Fruit fly (Drosophila melanogaster) whole organism, embryonic: Measurements from ENCODE around the gene Tbc1d22.
A peak's percentile ranks its signal among the peaks of the same experiment; 100 is the strongest.

Experiments used
- B-H2 ChIP-seq: fragments of 200-800 bp; sonication (Bioruptor generic); optimal IDR thresholded peaks from 2 replicates; lab custom pipeline; 2018; ENCODE audit warnings: missing biosample characterization, mild to moderate bottlenecking, missing genetic modification characterization
- Bgb ChIP-seq: fragments of 200-800 bp; sonication (Bioruptor generic); IDR thresholded peaks from 2 replicates; pipeline ENCODE4 v1.3.6; 2022; ENCODE audit warnings: missing biosample characterization, missing genetic modification characterization; ENCODE audit not compliant: partially characterized antibody
- Blimp-1 ChIP-seq: fragments of 200-800 bp; sonication (Bioruptor generic); optimal IDR thresholded peaks from 3 replicates; lab custom pipeline; 2018; ENCODE audit warnings: missing biosample characterization, missing genetic modification characterization, mild to moderate bottlenecking, moderate library complexity, missing genetic modification reagents
- CG10209 ChIP-seq: fragments of 200-800 bp; sonication (Bioruptor generic); optimal IDR thresholded peaks from 3 replicates; lab custom pipeline; 2017; ENCODE audit warnings: missing biosample characterization, mild to moderate bottlenecking, missing genetic modification characterization, missing genetic modification reagents
- CG10366 ChIP-seq: fragments of 200-800 bp; sonication (Bioruptor generic); IDR thresholded peaks from 2 replicates; pipeline ENCODE4 v1.3.6; 2022; ENCODE audit warnings: missing biosample characterization, missing genetic modification characterization
- CG10462 ChIP-seq: fragments of 200-800 bp; sonication (Bioruptor generic); optimal IDR thresholded peaks from 2 replicates; lab custom pipeline; 2016; ENCODE audit warnings: missing biosample characterization, missing genetic modification characterization
- CG10654 ChIP-seq: fragments of 200-800 bp; sonication (Bioruptor generic); optimal IDR thresholded peaks from 2 replicates; lab custom pipeline; 2016; ENCODE audit warnings: missing biosample characterization, missing genetic modification characterization
- CG11085 ChIP-seq: fragments of 200-800 bp; sonication (Bioruptor generic); IDR thresholded peaks from 2 replicates; pipeline ENCODE4 v1.3.6; 2022; ENCODE audit warnings: missing biosample characterization, missing genetic modification characterization
- CG11504 ChIP-seq: fragments of 200-800 bp; sonication (Bioruptor generic); optimal IDR thresholded peaks from 3 replicates; lab custom pipeline; 2019; ENCODE audit warnings: missing biosample characterization, mild to moderate bottlenecking, missing genetic modification characterization, moderate library complexity
- CG12299 ChIP-seq: fragments of 200-800 bp; sonication (Bioruptor generic); optimal IDR thresholded peaks from 2 replicates; lab custom pipeline; 2018; ENCODE audit warnings: missing biosample characterization, mild to moderate bottlenecking, missing genetic modification characterization
- CG13287 ChIP-seq: fragments of 200-800 bp; sonication (Bioruptor generic); IDR thresholded peaks from 2 replicates; pipeline ENCODE4 v1.3.6; 2022; ENCODE audit warnings: missing biosample characterization, missing genetic modification characterization; ENCODE audit not compliant: partially characterized antibody
- CG1529 ChIP-seq: fragments of 200-800 bp; sonication (Bioruptor generic); optimal IDR thresholded peaks from 3 replicates; lab custom pipeline; 2018; ENCODE audit warnings: missing biosample characterization, missing genetic modification characterization
- CG1603 ChIP-seq: fragments of 200-800 bp; sonication (Bioruptor generic); optimal IDR thresholded peaks from 2 replicates; lab custom pipeline; 2019; ENCODE audit warnings: missing biosample characterization, mild to moderate bottlenecking, missing genetic modification characterization, moderate library complexity
- CG17359 ChIP-seq: fragments of 200-800 bp; sonication (Bioruptor generic); optimal IDR thresholded peaks from 3 replicates; lab custom pipeline; 2018; ENCODE audit warnings: missing biosample characterization, mild to moderate bottlenecking, missing genetic modification characterization, moderate library complexity
- CG17829 ChIP-seq: fragments of 200-800 bp; optimal IDR thresholded peaks from 2 replicates; lab custom pipeline; 2019; ENCODE audit warnings: missing biosample characterization, mild to moderate bottlenecking, missing genetic modification characterization, moderate library complexity
- CG18262 ChIP-seq: fragments of 200-800 bp; optimal IDR thresholded peaks from 3 replicates; lab custom pipeline; 2019; ENCODE audit warnings: missing biosample characterization, mild to moderate bottlenecking, missing genetic modification characterization, moderate library complexity
- CG2712 ChIP-seq: fragments of 200-800 bp; optimal IDR thresholded peaks from 3 replicates; lab custom pipeline; 2019; ENCODE audit warnings: missing biosample characterization, mild to moderate bottlenecking, missing genetic modification characterization, moderate library complexity
- CG2875 ChIP-seq: fragments of 200-800 bp; sonication (Bioruptor generic); optimal IDR thresholded peaks from 2 replicates; lab custom pipeline; 2017; ENCODE audit warnings: missing biosample characterization, mild to moderate bottlenecking, missing genetic modification characterization, missing genetic modification reagents
- CG3726 ChIP-seq: fragments of 200-800 bp; sonication (Bioruptor generic); IDR thresholded peaks from 3 replicates; pipeline ENCODE4, ENCODE4 v1.3.6; 2022; ENCODE audit warnings: missing biosample characterization, missing genetic modification characterization
- CG4328 ChIP-seq: fragments of 200-800 bp; sonication (Bioruptor generic); optimal IDR thresholded peaks from 3 replicates; lab custom pipeline; 2017; ENCODE audit warnings: missing biosample characterization, missing genetic modification reagents, missing genetic modification characterization
- CG4360 ChIP-seq: fragments of 200-800 bp; sonication (Bioruptor generic); IDR thresholded peaks from 2 replicates; pipeline ENCODE4 v1.3.6; 2022; ENCODE audit warnings: missing biosample characterization, missing genetic modification characterization
- CG4404 ChIP-seq: fragments of 200-800 bp; sonication (Bioruptor generic); IDR thresholded peaks from 2 replicates; pipeline ENCODE4 v1.3.6; 2022; ENCODE audit warnings: missing biosample characterization, missing genetic modification characterization
- CG4707 ChIP-seq: fragments of 200-800 bp; sonication (Bioruptor generic); optimal IDR thresholded peaks from 2 replicates; lab custom pipeline; 2018; ENCODE audit warnings: missing biosample characterization, mild to moderate bottlenecking, missing genetic modification characterization, moderate library complexity
- CG6854 ChIP-seq: fragments of 200-800 bp; sonication (Bioruptor generic); optimal IDR thresholded peaks from 3 replicates; lab custom pipeline; 2017; ENCODE audit warnings: missing biosample characterization, mild to moderate bottlenecking, missing genetic modification characterization
- CG7963 ChIP-seq: fragments of 200-800 bp; sonication (Bioruptor generic); IDR thresholded peaks from 3 replicates; pipeline ENCODE4 v1.3.6; 2022; ENCODE audit warnings: missing biosample characterization, missing genetic modification characterization; ENCODE audit not compliant: partially characterized antibody
- Doc3 ChIP-seq: fragments of 200-800 bp; sonication (Bioruptor generic); IDR thresholded peaks from 3 replicates; pipeline ENCODE4 v1.3.6; 2022; ENCODE audit warnings: missing biosample characterization, missing genetic modification characterization; ENCODE audit not compliant: partially characterized antibody
- Ets65A ChIP-seq: fragments of 200-800 bp; sonication (Bioruptor generic); peaks from one replicate; lab custom pipeline; 2016; ENCODE audit warnings: missing biosample characterization, missing genetic modification characterization
- Meics ChIP-seq: fragments of 200-800 bp; sonication (Bioruptor generic); optimal IDR thresholded peaks from 2 replicates; lab custom pipeline; 2017; ENCODE audit warnings: missing biosample characterization, mild to moderate bottlenecking, missing genetic modification characterization
- Oli ChIP-seq: fragments of 200-800 bp; sonication (Bioruptor generic); optimal IDR thresholded peaks from 2 replicates; lab custom pipeline; 2018; ENCODE audit warnings: missing biosample characterization, mild to moderate bottlenecking, missing genetic modification characterization, moderate library complexity
- Ptx1 ChIP-seq: fragments of 200-800 bp; sonication (Bioruptor generic); IDR thresholded peaks from 2 replicates; pipeline ENCODE4 v1.3.6; 2022; ENCODE audit warnings: missing biosample characterization, missing genetic modification characterization
- Xbp1 ChIP-seq: fragments of 200-800 bp; sonication (Bioruptor generic); optimal IDR thresholded peaks from 3 replicates; lab custom pipeline; 2016; ENCODE audit warnings: missing biosample characterization, mild to moderate bottlenecking, missing genetic modification characterization
- az2 ChIP-seq: fragments of 200-800 bp; sonication (Bioruptor generic); optimal IDR thresholded peaks from 3 replicates; lab custom pipeline; 2016; ENCODE audit warnings: missing biosample characterization, missing genetic modification characterization
- bowl ChIP-seq: fragments of 200-800 bp; sonication (Bioruptor generic); IDR thresholded peaks from 2 replicates; pipeline ENCODE4 v1.3.6; 2022; ENCODE audit warnings: missing biosample characterization, missing genetic modification characterization
- corto ChIP-seq: fragments of 200-800 bp; sonication (Bioruptor generic); optimal IDR thresholded peaks from 2 replicates; lab custom pipeline; 2016; ENCODE audit warnings: missing biosample characterization, mild to moderate bottlenecking, missing genetic modification characterization, moderate library complexity
- danr ChIP-seq: fragments of 200-800 bp; sonication (Bioruptor generic); IDR thresholded peaks from 2 replicates; pipeline ENCODE4 v1.3.6; 2022; ENCODE audit warnings: missing biosample characterization, missing genetic modification characterization
- dmrt99B ChIP-seq: fragments of 200-800 bp; sonication (Bioruptor generic); optimal IDR thresholded peaks from 2 replicates; lab custom pipeline; 2018; ENCODE audit warnings: missing biosample characterization, mild to moderate bottlenecking, missing genetic modification characterization, moderate library complexity
- ems ChIP-seq: fragments of 200-800 bp; sonication (Bioruptor generic); optimal IDR thresholded peaks from 3 replicates; lab custom pipeline; 2016; ENCODE audit warnings: missing biosample characterization, missing genetic modification characterization
- hb ChIP-seq: fragments of 200-800 bp; sonication (Bioruptor generic); IDR thresholded peaks from 3 replicates; pipeline ENCODE4 v1.3.6; 2022; ENCODE audit warnings: missing biosample characterization, missing genetic modification characterization; ENCODE audit not compliant: partially characterized antibody
- jigr1 ChIP-seq: fragments of 200-800 bp; sonication (Bioruptor generic); IDR thresholded peaks from 3 replicates; pipeline ENCODE4 v1.3.6; 2022; ENCODE audit warnings: missing biosample characterization, missing genetic modification characterization
- kni ChIP-seq: fragments of 200-800 bp; sonication (Bioruptor generic); optimal IDR thresholded peaks from 3 replicates; lab custom pipeline; 2017; ENCODE audit warnings: mild to moderate bottlenecking, missing biosample characterization, missing genetic modification reagents, missing genetic modification characterization
- lilli ChIP-seq: fragments of 200-800 bp; sonication (Bioruptor generic); optimal IDR thresholded peaks from 3 replicates; lab custom pipeline; 2016; ENCODE audit warnings: missing biosample characterization, missing genetic modification characterization
- pho ChIP-seq: fragments of 200-800 bp; sonication (Bioruptor generic); optimal IDR thresholded peaks from 2 replicates; lab custom pipeline; 2016; ENCODE audit warnings: missing biosample characterization, missing genetic modification characterization
- pros ChIP-seq: fragments of 200-800 bp; sonication (Bioruptor generic); optimal IDR thresholded peaks from 3 replicates; lab custom pipeline; 2019; ENCODE audit warnings: missing biosample characterization, mild to moderate bottlenecking, missing genetic modification characterization, moderate library complexity
- psq ChIP-seq: fragments of 200-800 bp; sonication (Bioruptor generic); optimal IDR thresholded peaks from 2 replicates; lab custom pipeline; 2017; ENCODE audit warnings: missing biosample characterization, missing genetic modification characterization
- sc ChIP-seq, 3 experiments: fragments of >200 bp in 2 of 3; fragments of 200-800 bp in 1 of 3; sonication (Bioruptor generic) in 1 of 3; optimal IDR thresholded peaks; 2 replicates in 2 of 3; 3 replicates in 1 of 3; lab custom pipeline; 2017; ENCODE audit warnings: mild to moderate bottlenecking in 1 of 3, missing biosample characterization in 1 of 3, missing genetic modification characterization in 1 of 3, missing genetic modification reagents in 1 of 3
- so ChIP-seq: fragments of 200-800 bp; sonication (Bioruptor generic); IDR thresholded peaks from 3 replicates; pipeline ENCODE4 v1.3.6; 2022; ENCODE audit warnings: missing biosample characterization, missing genetic modification characterization
- stwl ChIP-seq: fragments of 200-800 bp; sonication (Bioruptor generic); optimal IDR thresholded peaks from 3 replicates; lab custom pipeline; 2018; ENCODE audit warnings: missing biosample characterization, mild to moderate bottlenecking, missing genetic modification characterization, moderate library complexity
- tup ChIP-seq: fragments of 200-800 bp; sonication (Bioruptor generic); optimal IDR thresholded peaks from 2 replicates; lab custom pipeline; 2016; ENCODE audit warnings: missing biosample characterization, mild to moderate bottlenecking, missing genetic modification characterization, moderate library complexity
- vfl ChIP-seq: fragments of 200-800 bp; sonication (Bioruptor generic); optimal IDR thresholded peaks from 2 replicates; lab custom pipeline; 2016; ENCODE audit warnings: missing biosample characterization, missing genetic modification characterization

Tbc1d22 gene

DNA sequence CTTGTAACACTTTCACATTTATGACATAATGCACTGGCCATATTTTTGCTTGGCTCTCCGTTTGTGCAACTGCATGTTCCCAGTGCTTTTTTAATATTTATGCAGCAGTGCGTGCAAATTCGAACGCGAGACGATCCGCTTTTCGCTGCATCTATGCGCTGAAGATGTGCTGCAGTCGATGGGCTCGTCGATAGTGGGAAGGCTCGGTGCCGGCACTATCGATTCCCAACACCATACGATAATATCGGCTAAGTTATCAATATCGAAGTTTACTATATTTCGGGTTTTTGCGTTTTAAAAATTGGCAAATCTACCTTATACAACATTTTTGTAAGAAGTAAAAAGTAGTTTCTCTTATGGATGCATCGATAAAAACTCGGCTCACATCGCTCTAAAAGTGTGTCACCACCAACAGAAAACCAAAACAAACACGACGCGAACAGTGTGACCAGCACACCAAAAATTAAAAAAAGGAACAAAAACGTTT, 4.3 kb upstream of the Tbc1d22 start, which contains the start of gene RhoGAP93B (continued):
- TF ChIP-seq CG6854 (peak; percentile 46), CG10366 (GFP tag; lab: Robert Waterston, UW) (peak; percentile 84), pho (GFP tag; lab: Kevin White, UChicago) (peak; percentile 93), CG10654 (peak; percentile 82), lilli (GFP tag; lab: Kevin White, UChicago) (peak; percentile 91), Doc3 (GFP tag; lab: Robert Waterston, UW) (peak; percentile 100), Ptx1 (GFP tag; lab: Robert Waterston, UW) (peak; percentile 91), CG4360 (GFP tag; lab: Robert Waterston, UW) (0 out of 2 replicates have a peak, but pooled peaks have one; percentile 5), CG4404 (peak; percentile 94), kni (peak; percentile 72), Xbp1 (GFP tag; lab: Kevin White, UChicago) (peak; percentile 84), sc (optimal IDR thresholded peaks at IDR 0.05; lab: Kevin White, UChicago) (no peak), sc (GFP tag; optimal IDR thresholded peaks at IDR 0.05; lab: Kevin White, UChicago) (peak; percentile 28), CG13287 (GFP tag; lab: Robert Waterston, UW) (peak; percentile 100), corto (GFP tag; lab: Kevin White, UChicago) (no peak), Ets65A (GFP tag; lab: Kevin White, UChicago) (peak; percentile 99), dmrt99B (tag; lab: Kevin White, UChicago) (no peak), CG10209 (peak; percentile 62), so (peak; percentile 94), jigr1 (peak; percentile 69), CG17829 (tag; lab: Kevin White, UChicago) (peak; percentile 88), CG3726 (GFP tag; lab: Robert Waterston, UW) (peak; percentile 86), hb (GFP tag; lab: Robert Waterston, UW) (peak; percentile 100), ems (GFP tag; lab: Kevin White, UChicago) (peak; percentile 86), CG1603 (tag; lab: Kevin White, UChicago) (peak; percentile 86), Meics (peak; percentile 74), tup (GFP tag; lab: Kevin White, UChicago) (peak; percentile 35), CG2712 (tag; lab: Kevin White, UChicago) (peak; percentile 87), CG18262 (tag; lab: Kevin White, UChicago) (peak; percentile 72), CG11085 (GFP tag; lab: Robert Waterston, UW) (peak; percentile 90), CG7963 (GFP tag; lab: Robert Waterston, UW) (peak; percentile 99), Bgb (GFP tag; lab: Robert Waterston, UW) (peak; percentile 100), bowl (GFP tag; lab: Robert Waterston, UW) (peak; percentile 88), stwl (tag; lab: Kevin White, UChicago) (peak; percentile 87), danr (GFP tag; lab: Robert Waterston, UW) (peak; percentile 69; the same call in 1 of the 2 replicates), vfl (GFP tag; lab: Kevin White, UChicago) (no peak), CG10462 (peak; percentile 26), CG4328 (GFP tag; lab: Kevin White, UChicago) (peak; percentile 71), pros (GFP tag; lab: Kevin White, UChicago) (no peak), CG2875 (GFP tag; lab: Kevin White, UChicago) (peak; percentile 41), Blimp-1 (GFP tag; lab: Kevin White, UChicago) (peak; percentile 83), CG4707 (no peak), az2 (GFP tag; lab: Kevin White, UChicago) (peak; percentile 50), CG17359 (peak; percentile 86), CG11504 (tag; lab: Kevin White, UChicago) (peak; percentile 81), psq (GFP tag; lab: Kevin White, UChicago) (peak; percentile 77), Oli (peak; percentile 63), B-H2 (peak; percentile 84), CG1529 (GFP tag; lab: Kevin White, UChicago) (peak; percentile 42), CG12299 (peak; percentile 83)
